Worm (Caenorhabditis elegans) whole organism, young adult: ENCODE results near the gene C08E8.5.

Source experiments
- ama-1 ChIP-seq, 3 experiments: fragments of 150-350 bp in 1 of 3; sonication (generic microtip) in 2 of 3; optimal IDR thresholded peaks; 2 replicates each; lab custom pipeline; 2014 to 2018; ENCODE audit warnings: missing biosample characterization in 2 of 3, missing genetic modification characterization in 2 of 3, missing genetic modification reagents in 2 of 3
- attf-5 ChIP-seq: fragments of 200-800 bp; sonication (Bioruptor generic); optimal IDR thresholded peaks from 2 replicates; lab custom pipeline; 2018; ENCODE audit warnings: mild to moderate bottlenecking, missing genetic modification characterization, missing compliant biosample characterization
- lin-40 ChIP-seq: sonication (generic microtip); optimal IDR thresholded peaks from 2 replicates; lab custom pipeline; 2016; ENCODE audit warnings: missing genetic modification characterization, mild to moderate bottlenecking, missing compliant biosample characterization, missing genotype, missing genetic modification reagents
- mxl-1 ChIP-seq: sonication (generic microtip); optimal IDR thresholded peaks from 2 replicates; lab custom pipeline; 2016; ENCODE audit warnings: missing genetic modification characterization, missing compliant biosample characterization
- nhr-90 ChIP-seq: sonication (generic microtip); optimal IDR thresholded peaks from 2 replicates; lab custom pipeline; 2016; ENCODE audit warnings: missing genotype, mild to moderate bottlenecking, missing genetic modification characterization, missing compliant biosample characterization
- pha-4 ChIP-seq: fragments of 150-350 bp; sonication (generic microtip); optimal IDR thresholded peaks from 2 replicates; lab custom pipeline; 2014; ENCODE audit warnings: missing biosample characterization, missing genetic modification reagents, missing genetic modification characterization

- TF ChIP-seq ama-1 (optimal IDR thresholded peaks at IDR 0.05; lab: Kevin White, UChicago) (no peak), ama-1 (GFP tag; optimal IDR thresholded peaks at IDR 0.05; lab: Kevin White, UChicago) (no peak), pha-4 (tag; lab: Kevin White, UChicago) (no peak), mxl-1 (tag; lab: Kevin White, UChicago) (no peak), lin-40 (no peak), attf-5 (GFP tag; lab: Kevin White, UChicago) (no peak), nhr-90 (tag; lab: Kevin White, UChicago) (no peak)
Observed at ce11 chrV:18375551-18375950, 15.8 kb upstream of the C08E8.5 start.
